Worm (Caenorhabditis elegans) whole organism, mixed stage, embryonic: ENCODE results near the gene Y22D7AL.15.

Experiments
- nhr-237 ChIP-seq: fragments of 150-350 bp; optimal IDR thresholded peaks from 2 replicates; lab custom pipeline; 2014; ENCODE audit warnings: missing biosample characterization, missing genetic modification characterization
- snpc-4 ChIP-seq: fragments of 150-350 bp; optimal IDR thresholded peaks from 2 replicates; lab custom pipeline; 2014; ENCODE audit warnings: missing biosample characterization, missing genetic modification characterization
- unc-39 ChIP-seq: fragments of 150-350 bp; optimal IDR thresholded peaks from 2 replicates; lab custom pipeline; 2014; ENCODE audit warnings: missing biosample characterization, missing genetic modification characterization
- unc-62 ChIP-seq: fragments of 150-350 bp; optimal IDR thresholded peaks from 2 replicates; lab custom pipeline; 2014; ENCODE audit warnings: missing biosample characterization, missing genetic modification reagents, missing genetic modification characterization

DNA sequence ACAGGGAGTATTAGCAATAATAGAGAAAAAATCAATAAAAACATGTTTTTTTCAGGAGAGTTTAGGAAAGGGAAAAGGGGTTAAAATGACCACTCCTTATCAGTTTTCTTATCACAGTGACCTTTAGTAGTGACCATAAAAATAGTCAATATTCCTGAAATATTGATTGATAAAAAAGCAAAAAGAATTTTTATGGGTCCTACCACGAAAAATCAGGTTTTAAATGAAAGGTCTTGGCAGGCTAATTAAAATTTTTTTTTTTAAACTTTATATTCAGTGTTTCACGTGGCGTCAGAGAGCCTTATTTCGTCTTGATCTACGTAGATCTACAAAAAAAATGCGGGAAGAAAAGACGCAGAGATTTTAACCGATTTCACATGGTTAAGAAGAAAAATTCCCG lies 2.3 kb downstream of the Y22D7AL.15 start, which contains the start of gene cht-4:
- no peak for TF ChIP-seq nhr-237 (tag; lab: Kevin White, UChicago)
- no peak for TF ChIP-seq unc-62 (GFP tag; lab: Kevin White, UChicago)
- TF ChIP-seq snpc-4 (tag; lab: Kevin White, UChicago): no peak
- no peak for TF ChIP-seq unc-39 (tag; lab: Kevin White, UChicago)
